5 worm cellular contexts compared by ENCODE assay signal in genomic region chrIV:9268916-9269315, ce11.
TF ChIP-seq lines count a peak whose summit lies in the region.

No protein-coding gene starts in this region.

TF ChIP-seq in whole organism, early embryonic, 17 proteins besides CTCF, POLR2A, EP300 and RAD21:
- TF ChIP-seq hnd-1 (tag; optimal IDR thresholded peaks at IDR 0.05; lab: Kevin White, UChicago) (no peak), aly-1 (tag; optimal IDR thresholded peaks at IDR 0.05; lab: Kevin White, UChicago) (peak; percentile 77), hmbx-1 (tag; optimal IDR thresholded peaks at IDR 0.05; lab: Kevin White, UChicago) (no peak), flt-1 (GFP tag; IDR thresholded peaks at IDR 0.05; lab: Robert Waterston, UW) (peak; percentile 58), F13C5.2 (tag; optimal IDR thresholded peaks at IDR 0.05; lab: Kevin White, UChicago) (no peak), B0310.2 (tag; optimal IDR thresholded peaks at IDR 0.05; lab: Kevin White, UChicago) (no peak), scrt-1 (GFP tag; IDR thresholded peaks at IDR 0.05; lab: Robert Waterston, UW) (peak; percentile 67; the same call in 1 of the 2 replicates)

TF ChIP-seq in whole organism, late embryonic, 69 proteins besides CTCF, POLR2A, EP300 and RAD21:
- TF ChIP-seq ceh-22 (tag; optimal IDR thresholded peaks at IDR 0.05; lab: Kevin White, UChicago) = no peak
- peak; percentile 34 for TF ChIP-seq elt-2 (tag; optimal IDR thresholded peaks at IDR 0.05; lab: Kevin White, UChicago)
- TF ChIP-seq syd-9 (tag; optimal IDR thresholded peaks at IDR 0.05; lab: Kevin White, UChicago) = peak; percentile 4
- TF ChIP-seq T23F11.4 (GFP tag; optimal IDR thresholded peaks at IDR 0.05; lab: Kevin White, UChicago) = peak; percentile 19
- TF ChIP-seq ref-2 (tag; optimal IDR thresholded peaks at IDR 0.05; lab: Kevin White, UChicago) = peak; percentile 40
- no peak for TF ChIP-seq gmeb-2 (tag; optimal IDR thresholded peaks at IDR 0.05; lab: Kevin White, UChicago)
- TF ChIP-seq eyg-1 (tag; optimal IDR thresholded peaks at IDR 0.05; lab: Kevin White, UChicago) = peak; percentile 59
- TF ChIP-seq tbx-2 (tag; optimal IDR thresholded peaks at IDR 0.05; lab: Kevin White, UChicago) = peak; percentile 68
- TF ChIP-seq rnt-1 (tag; optimal IDR thresholded peaks at IDR 0.05; lab: Kevin White, UChicago) = peak; percentile 1
- TF ChIP-seq ceh-2 (tag; optimal IDR thresholded peaks at IDR 0.05; lab: Kevin White, UChicago) = peak; percentile 19
- peak; percentile 59 for TF ChIP-seq ceh-34 (tag; optimal IDR thresholded peaks at IDR 0.05; lab: Kevin White, UChicago)
- peak; percentile 54 for TF ChIP-seq hlh-6 (tag; optimal IDR thresholded peaks at IDR 0.05; lab: Kevin White, UChicago)
- peak; percentile 46 for TF ChIP-seq ceh-31 (tag; optimal IDR thresholded peaks at IDR 0.05; lab: Kevin White, UChicago)
- no peak for TF ChIP-seq hlh-15 (tag; optimal IDR thresholded peaks at IDR 0.05; lab: Kevin White, UChicago)
- TF ChIP-seq pqm-1 (tag; optimal IDR thresholded peaks at IDR 0.05; lab: Kevin White, UChicago) = no peak
- TF ChIP-seq C08G9.2 (tag; optimal IDR thresholded peaks at IDR 0.05; lab: Kevin White, UChicago) = peak; percentile 52
- TF ChIP-seq sdc-2 (tag; optimal IDR thresholded peaks at IDR 0.05; lab: Kevin White, UChicago) = peak; percentile 65
- TF ChIP-seq nfya-1 (tag; optimal IDR thresholded peaks at IDR 0.05; lab: Kevin White, UChicago) = peak; percentile 51
- TF ChIP-seq ceh-9 (tag; optimal IDR thresholded peaks at IDR 0.05; lab: Kevin White, UChicago) = peak; percentile 20

TF ChIP-seq in whole organism, midembryonic, 9 proteins besides CTCF, POLR2A, EP300 and RAD21:
- peak; percentile 66; the same call in 1 of the 2 replicates for TF ChIP-seq flt-1 (GFP tag; IDR thresholded peaks at IDR 0.05; lab: Robert Waterston, UW)
- TF ChIP-seq med-1 (GFP tag; optimal IDR thresholded peaks at IDR 0.05; lab: Kevin White, UChicago; ENCODE audit: insufficient read depth) = no peak
- peak; percentile 68; the same call in 1 of the 2 replicates for TF ChIP-seq tab-1 (GFP tag; IDR thresholded peaks at IDR 0.05; lab: Robert Waterston, UW)

TF ChIP-seq in whole organism, mixed stage, embryonic, 35 proteins besides CTCF, POLR2A, EP300 and RAD21:
- TF ChIP-seq nhr-2 (tag; optimal IDR thresholded peaks at IDR 0.05; lab: Kevin White, UChicago) (no peak), ceh-39 (tag; optimal IDR thresholded peaks at IDR 0.05; lab: Kevin White, UChicago) (peak; percentile 27), mls-2 (tag; optimal IDR thresholded peaks at IDR 0.05; lab: Kevin White, UChicago) (no peak), ces-1 (GFP tag; optimal IDR thresholded peaks at IDR 0.05; lab: Kevin White, UChicago) (no peak), M03D4.4 (tag; optimal IDR thresholded peaks at IDR 0.05; lab: Kevin White, UChicago) (peak; percentile 41), blmp-1 (tag; optimal IDR thresholded peaks at IDR 0.05; lab: Kevin White, UChicago) (no peak), ceh-83 (GFP tag; optimal IDR thresholded peaks at IDR 0.05; lab: Kevin White, UChicago) (peak; percentile 37), elt-3 (tag; optimal IDR thresholded peaks at IDR 0.05; lab: Kevin White, UChicago) (no peak), cnd-1 (tag; optimal IDR thresholded peaks at IDR 0.05; lab: Kevin White, UChicago) (peak; percentile 32), lsy-2 (tag; optimal IDR thresholded peaks at IDR 0.05; lab: Kevin White, UChicago) (no peak), unc-39 (tag; optimal IDR thresholded peaks at IDR 0.05; lab: Kevin White, UChicago) (no peak), snpc-4 (tag; optimal IDR thresholded peaks at IDR 0.05; lab: Kevin White, UChicago) (no peak), tbx-8 (GFP tag; optimal IDR thresholded peaks at IDR 0.05; lab: Kevin White, UChicago) (peak; percentile 14), pha-4 (tag; optimal IDR thresholded peaks at IDR 0.05; lab: Kevin White, UChicago) (no peak), ham-2 (GFP tag; optimal IDR thresholded peaks at IDR 0.05; lab: Kevin White, UChicago) (peak; percentile 55), zip-8 (tag; optimal IDR thresholded peaks at IDR 0.05; lab: Kevin White, UChicago) (no peak), lin-32 (GFP tag; optimal IDR thresholded peaks at IDR 0.05; lab: Kevin White, UChicago) (no peak), unc-120 (tag; optimal IDR thresholded peaks at IDR 0.05; lab: Kevin White, UChicago; ENCODE audit: poor library complexity, severe bottlenecking) (peak; percentile 7), mep-1 (tag; optimal IDR thresholded peaks at IDR 0.05; lab: Kevin White, UChicago) (peak; percentile 20), lin-13 (tag; optimal IDR thresholded peaks at IDR 0.05; lab: Kevin White, UChicago) (peak; percentile 1), ztf-11 (tag; optimal IDR thresholded peaks at IDR 0.05; lab: Kevin White, UChicago) (peak; percentile 68), unc-62 (GFP tag; optimal IDR thresholded peaks at IDR 0.05; lab: Kevin White, UChicago) (peak; percentile 46), drap-1 (GFP tag; optimal IDR thresholded peaks at IDR 0.05; lab: Kevin White, UChicago) (peak; percentile 22), nhr-12 (tag; optimal IDR thresholded peaks at IDR 0.05; lab: Kevin White, UChicago) (no peak), hlh-1 (tag; optimal IDR thresholded peaks at IDR 0.05; lab: Kevin White, UChicago) (peak; percentile 11), sem-2 (GFP tag; optimal IDR thresholded peaks at IDR 0.05; lab: Kevin White, UChicago) (no peak)

TF ChIP-seq in whole organism, young adult, 124 proteins besides CTCF, POLR2A, EP300 and RAD21:
- TF ChIP-seq hmg-1.2 (GFP tag; IDR thresholded peaks at IDR 0.05; lab: Robert Waterston, UW) (peak; percentile 35; the same call in 1 of the 2 replicates), fkh-3 (tag; optimal IDR thresholded peaks at IDR 0.05; lab: Kevin White, UChicago) (no peak), egrh-3 (GFP tag; IDR thresholded peaks at IDR 0.05; lab: Robert Waterston, UW) (peak; percentile 65; the same call in 1 of the 2 replicates), C17E4.6 (GFP tag; IDR thresholded peaks at IDR 0.05; lab: Robert Waterston, UW) (0 out of 2 replicates have a peak, but pooled peaks have one; percentile 25)
